Fruit fly (Drosophila melanogaster) Kc167 (cell line): ENCODE data around the gene CG32568.

ENCODE experiments used
- Sin3A ChIP-seq: fragments of >200 bp; optimal IDR thresholded peaks from 2 replicates; lab custom pipeline; 2018; ENCODE audit warnings: missing external identifiers
- h ChIP-seq: fragments of >200 bp; optimal IDR thresholded peaks from 3 replicates; lab custom pipeline; 2018; ENCODE audit warnings: missing external identifiers
- psq ChIP-seq: fragments of >200 bp; optimal IDR thresholded peaks from 2 replicates; lab custom pipeline; 2017; ENCODE audit warnings: missing external identifiers
- ttk ChIP-seq: sonication (Bioruptor generic); optimal IDR thresholded peaks from 2 replicates; lab custom pipeline; 2017; ENCODE audit warnings: missing external identifiers

dm6 chrX:16696614-16697519 lies 43.8 kb upstream of the CG32568 start:
- TF ChIP-seq h (lab: Kevin White, UChicago) (no peak), Sin3A (no peak), psq (no peak), ttk (lab: Kevin White, UChicago) (no peak)
